Worm (Caenorhabditis elegans) whole organism, L1 larva: ENCODE results near the gene lron-1.

ENCODE experiments used
- ama-1 ChIP-seq: fragments of 150-350 bp; optimal IDR thresholded peaks from 2 replicates; lab custom pipeline; 2014
- lsy-2 ChIP-seq, 2 experiments: fragments of 150-350 bp; optimal IDR thresholded peaks; 2 replicates each; lab custom pipeline; 2014; ENCODE audit warnings: missing biosample characterization in 2 of 2, missing genetic modification characterization in 2 of 2
- nhr-237 ChIP-seq: fragments of 150-350 bp; optimal IDR thresholded peaks from 2 replicates; lab custom pipeline; 2014; ENCODE audit warnings: missing biosample characterization, missing genetic modification characterization

- TF ChIP-seq ama-1 (lab: Kevin White, UChicago) (no peak), lsy-2 (tag; optimal IDR thresholded peaks at IDR 0.05; lab: Kevin White, UChicago) (no peak), nhr-237 (tag; lab: Kevin White, UChicago) (no peak)
Measured at ce11 chrX:14610093-14610763, 37.7 kb downstream of the lron-1 start.
